Worm (Caenorhabditis elegans): ENCODE data around the gene nas-9.

DNA sequence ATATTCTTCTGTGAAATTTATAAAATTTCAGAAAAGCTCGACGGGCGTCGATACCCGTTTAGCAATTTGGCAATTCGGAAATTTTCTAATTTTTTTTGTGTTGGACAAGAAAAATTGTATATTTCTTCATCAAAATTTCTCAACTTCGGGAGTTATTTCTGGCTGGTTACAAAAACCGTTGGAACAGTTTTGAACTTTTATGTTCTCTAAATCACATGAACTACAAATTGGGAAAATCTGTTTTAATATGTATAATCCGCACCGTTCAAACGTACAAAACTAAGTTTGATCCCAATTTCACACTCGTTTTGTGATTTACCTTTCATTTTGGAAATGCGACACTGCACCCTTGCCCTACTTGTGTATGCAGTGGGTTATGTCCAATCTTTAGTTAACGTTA is 45.6 kb upstream of the nas-9 start, which contains the start of gene T19H12.3:
- TF ChIP-seq nhr-77 (tag; optimal IDR thresholded peaks at IDR 0.05) (no peak), lsy-2 (tag; optimal IDR thresholded peaks at IDR 0.05) (no peak), unc-39 (tag; optimal IDR thresholded peaks at IDR 0.05) (no peak), unc-62 (GFP tag; optimal IDR thresholded peaks at IDR 0.05) (no peak), dmd-4 (tag; optimal IDR thresholded peaks at IDR 0.05) (no peak), nhr-23 (tag; optimal IDR thresholded peaks at IDR 0.05) (no peak), nhr-10 (tag; optimal IDR thresholded peaks at IDR 0.05) (no peak)

Data from whole organism, L2 larva.